Fruit fly (Drosophila melanogaster) whole organism, embryonic: Measurements from ENCODE around the gene CG13454.

ENCODE experiments used
- CG14710 ChIP-seq: fragments of 200-800 bp; sonication (Bioruptor generic); optimal IDR thresholded peaks from 3 replicates; lab custom pipeline; 2019; ENCODE audit warnings: missing biosample characterization, mild to moderate bottlenecking, missing genetic modification characterization, moderate library complexity
- CG1529 ChIP-seq: fragments of 200-800 bp; sonication (Bioruptor generic); optimal IDR thresholded peaks from 3 replicates; lab custom pipeline; 2018; ENCODE audit warnings: missing biosample characterization, missing genetic modification characterization
- CrebB ChIP-seq: fragments of 200-800 bp; sonication (Bioruptor generic); optimal IDR thresholded peaks from 3 replicates; lab custom pipeline; 2018; ENCODE audit warnings: missing biosample characterization, mild to moderate bottlenecking, missing genetic modification characterization
- Hey ChIP-seq: fragments of 200-800 bp; sonication (Bioruptor generic); optimal IDR thresholded peaks from 3 replicates; lab custom pipeline; 2018; ENCODE audit warnings: missing biosample characterization, mild to moderate bottlenecking, missing genetic modification characterization
- TFAM ChIP-seq: fragments of 200-800 bp; sonication (Bioruptor generic); optimal IDR thresholded peaks from 2 replicates; lab custom pipeline; 2017; ENCODE audit warnings: missing biosample characterization, missing genetic modification characterization, inconsistent platforms
- cas ChIP-seq: fragments of 200-800 bp; sonication (Bioruptor generic); IDR thresholded peaks from 2 replicates; pipeline ENCODE4 v1.3.6; 2022; ENCODE audit warnings: missing biosample characterization, missing genetic modification characterization
- dmrt99B ChIP-seq: fragments of 200-800 bp; sonication (Bioruptor generic); optimal IDR thresholded peaks from 2 replicates; lab custom pipeline; 2018; ENCODE audit warnings: missing biosample characterization, mild to moderate bottlenecking, missing genetic modification characterization, moderate library complexity
- dysf ChIP-seq: fragments of 200-800 bp; sonication (Bioruptor generic); IDR thresholded peaks from 3 replicates; pipeline ENCODE4 v1.3.6; 2022; ENCODE audit warnings: missing biosample characterization, missing genetic modification characterization
- en ChIP-seq: fragments of 200-800 bp; sonication (Bioruptor generic); optimal IDR thresholded peaks from 2 replicates; lab custom pipeline; 2016; ENCODE audit warnings: missing biosample characterization, missing genetic modification characterization
- insv ChIP-seq, 2 experiments: fragments of 200-800 bp; sonication (Bioruptor generic); optimal IDR thresholded peaks; 3 replicates each; lab custom pipeline; 2016 to 2018; ENCODE audit warnings: missing biosample characterization in 2 of 2, missing genetic modification characterization in 2 of 2
- lab ChIP-seq: fragments of 200-800 bp; sonication (Bioruptor generic); optimal IDR thresholded peaks from 3 replicates; lab custom pipeline; 2017; ENCODE audit warnings: missing biosample characterization, missing genetic modification characterization, mild to moderate bottlenecking, moderate library complexity, missing genetic modification reagents
- nerfin-1 ChIP-seq: fragments of 200-800 bp; sonication (Bioruptor generic); optimal IDR thresholded peaks from 3 replicates; lab custom pipeline; 2019; ENCODE audit warnings: missing biosample characterization, mild to moderate bottlenecking, missing genetic modification characterization, moderate library complexity
- pan ChIP-seq, 4 experiments: fragments of >200 bp in 3 of 4; fragments of 200-800 bp in 1 of 4; sonication (Bioruptor generic) in 1 of 4; optimal IDR thresholded peaks in 3 of 4; IDR thresholded peaks in 1 of 4; 2 replicates each; pipeline versions ENCODE4 v1.3.6 to Lab custom; 2017 to 2022; ENCODE audit warnings: missing biosample characterization in 2 of 4, missing genetic modification characterization in 2 of 4, mixed read lengths in 1 of 4

dm6 chr3L:15506174-15506926, 10.5 kb downstream of the CG13454 start:
- TF ChIP-seq en (no peak), CG1529 (GFP tag; lab: Kevin White, UChicago) (no peak), insv (GFP tag; optimal IDR thresholded peaks at IDR 0.05; lab: Kevin White, UChicago) (no peak), Hey (tag; lab: Kevin White, UChicago) (no peak), CrebB (tag; lab: Kevin White, UChicago) (no peak), cas (GFP tag; lab: Robert Waterston, UW) (no peak), nerfin-1 (tag; lab: Kevin White, UChicago) (no peak), TFAM (GFP tag; lab: Kevin White, UChicago) (no peak), pan (optimal IDR thresholded peaks at IDR 0.05; lab: Kevin White, UChicago) (no peak), pan (GFP tag; optimal IDR thresholded peaks at IDR 0.05 in 1 of 2, IDR thresholded peaks at IDR 0.05 in 1 of 2) (no peak), dmrt99B (no peak), dysf (no peak), lab (GFP tag; lab: Kevin White, UChicago) (no peak), CG14710 (tag; lab: Kevin White, UChicago) (no peak)
